Fruit fly (Drosophila melanogaster) whole organism, prepupa: Measurements from ENCODE around the gene CG9547.

Experiments
- CG34406 ChIP-seq: fragments of 200-800 bp; sonication (Bioruptor generic); optimal IDR thresholded peaks from 3 replicates; lab custom pipeline; 2016; ENCODE audit warnings: missing biosample characterization, missing genetic modification characterization
- CG3919 ChIP-seq: fragments of 200-800 bp; sonication (Bioruptor generic); optimal IDR thresholded peaks from 3 replicates; lab custom pipeline; 2016; ENCODE audit warnings: missing biosample characterization, missing genetic modification characterization
- Lpt ChIP-seq: fragments of 200-800 bp; sonication (Bioruptor generic); optimal IDR thresholded peaks from 3 replicates; lab custom pipeline; 2016; ENCODE audit warnings: missing biosample characterization, missing genetic modification characterization
- Smox ChIP-seq: fragments of 200-800 bp; sonication (Bioruptor generic); optimal IDR thresholded peaks from 3 replicates; lab custom pipeline; 2016; ENCODE audit warnings: missing biosample characterization, missing genetic modification characterization
- cyc ChIP-seq: fragments of 200-800 bp; sonication (Bioruptor generic); optimal IDR thresholded peaks from 3 replicates; lab custom pipeline; 2016; ENCODE audit warnings: missing biosample characterization, missing genetic modification characterization
- fd85E ChIP-seq: fragments of 200-800 bp; sonication (Bioruptor generic); optimal IDR thresholded peaks from 3 replicates; lab custom pipeline; 2016; ENCODE audit warnings: missing biosample characterization, missing genetic modification characterization
- fkh ChIP-seq: fragments of 200-800 bp; sonication (Bioruptor generic); optimal IDR thresholded peaks from 3 replicates; lab custom pipeline; 2017; ENCODE audit warnings: missing biosample characterization, mild to moderate bottlenecking, missing genetic modification characterization, moderate library complexity

DNA sequence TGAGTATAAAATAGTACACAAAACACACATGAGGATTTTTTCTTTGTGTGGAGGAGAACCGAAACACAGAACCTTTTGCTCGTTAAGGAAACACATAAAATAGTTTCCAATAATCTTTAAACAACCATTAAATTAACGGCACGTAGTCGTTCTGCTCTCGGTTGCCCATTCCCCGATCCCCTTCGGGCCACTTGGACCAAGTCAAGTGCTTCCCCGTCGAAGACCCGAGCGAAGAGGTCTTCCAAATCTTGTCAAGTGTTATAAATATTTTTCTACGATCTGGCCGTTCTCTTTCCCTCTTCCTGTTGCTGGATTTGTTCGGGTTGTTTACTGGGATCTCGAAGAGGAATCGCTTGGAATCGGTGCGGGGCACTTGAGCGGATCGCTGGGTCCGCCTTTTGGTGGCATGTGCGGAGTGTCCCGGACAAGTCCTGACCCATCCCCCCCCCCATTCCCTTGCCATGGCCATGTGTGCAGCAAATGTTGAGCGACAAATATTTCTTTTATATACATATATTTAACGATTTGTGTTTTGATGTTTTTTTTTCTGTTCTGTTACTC is 36.7 kb upstream of the CG9547 start:
- no peak for TF ChIP-seq Smox
- no peak for TF ChIP-seq fd85E (GFP tag; lab: Kevin White, UChicago)
- TF ChIP-seq Lpt (GFP tag; lab: Kevin White, UChicago): no peak
- no peak for TF ChIP-seq cyc (GFP tag; lab: Kevin White, UChicago)
- TF ChIP-seq fkh: no peak
- no peak for TF ChIP-seq CG34406 (GFP tag; lab: Kevin White, UChicago)
- no peak for TF ChIP-seq CG3919 (GFP tag; lab: Kevin White, UChicago)
